Fruit fly (Drosophila melanogaster) whole organism, prepupa: ENCODE data around the gene mthl7.

Source experiments
- CG10631 ChIP-seq: fragments of 200-800 bp; sonication (Bioruptor generic); optimal IDR thresholded peaks from 2 replicates; lab custom pipeline; 2016; ENCODE audit warnings: missing biosample characterization, missing genetic modification characterization
- CG11294 ChIP-seq: fragments of 200-800 bp; sonication (Bioruptor generic); IDR thresholded peaks from 2 replicates; pipeline ENCODE4 v1.3.6; 2022; ENCODE audit warnings: missing biosample characterization, missing genetic modification characterization
- CG11762 ChIP-seq: fragments of 200-800 bp; sonication (Bioruptor generic); optimal IDR thresholded peaks from 3 replicates; lab custom pipeline; 2016; ENCODE audit warnings: missing biosample characterization, missing genetic modification characterization; ENCODE audit not compliant: insufficient read depth
- CG11902 ChIP-seq: fragments of 200-800 bp; sonication (Bioruptor generic); optimal IDR thresholded peaks from 3 replicates; lab custom pipeline; 2016; ENCODE audit warnings: missing biosample characterization, missing genetic modification characterization
- CG15336 ChIP-seq: fragments of 200-800 bp; sonication (Bioruptor generic); IDR thresholded peaks from 2 replicates; pipeline ENCODE4 v1.3.6; 2022; ENCODE audit warnings: missing biosample characterization, missing genetic modification characterization
- CG3919 ChIP-seq: fragments of 200-800 bp; sonication (Bioruptor generic); optimal IDR thresholded peaks from 3 replicates; lab custom pipeline; 2016; ENCODE audit warnings: missing biosample characterization, missing genetic modification characterization
- CG4318 ChIP-seq: fragments of 200-800 bp; sonication (Bioruptor generic); optimal IDR thresholded peaks from 3 replicates; lab custom pipeline; 2017; ENCODE audit warnings: missing biosample characterization, mild to moderate bottlenecking, missing genetic modification characterization
- CG6792 ChIP-seq: fragments of 200-800 bp; sonication (Bioruptor generic); optimal IDR thresholded peaks from 3 replicates; lab custom pipeline; 2016; ENCODE audit warnings: missing biosample characterization, missing genetic modification characterization
- CG6808 ChIP-seq: fragments of 200-800 bp; sonication (Bioruptor generic); optimal IDR thresholded peaks from 3 replicates; lab custom pipeline; 2017; ENCODE audit warnings: missing biosample characterization, missing genetic modification characterization, mild to moderate bottlenecking, moderate library complexity, missing genetic modification reagents
- CG7368 ChIP-seq: fragments of 200-800 bp; sonication (Bioruptor generic); optimal IDR thresholded peaks from 3 replicates; lab custom pipeline; 2016; ENCODE audit warnings: missing biosample characterization, missing genetic modification characterization
- CG8119 ChIP-seq: fragments of 200-800 bp; sonication (Bioruptor generic); IDR thresholded peaks from 3 replicates; pipeline ENCODE4 v1.3.6; 2022; ENCODE audit warnings: missing biosample characterization, missing genetic modification characterization
- CG8319 ChIP-seq: fragments of 200-800 bp; sonication (Bioruptor generic); optimal IDR thresholded peaks from 3 replicates; lab custom pipeline; 2016; ENCODE audit warnings: missing biosample characterization, missing genetic modification characterization
- CG9139 ChIP-seq: fragments of 200-800 bp; sonication (Bioruptor generic); optimal IDR thresholded peaks from 3 replicates; lab custom pipeline; 2017; ENCODE audit warnings: missing biosample characterization, mild to moderate bottlenecking, missing genetic modification characterization
- Eip75B ChIP-seq: fragments of 200-800 bp; sonication (Bioruptor generic); optimal IDR thresholded peaks from 3 replicates; lab custom pipeline; 2016; ENCODE audit warnings: missing biosample characterization, missing genetic modification characterization
- Eip78C ChIP-seq: fragments of 200-800 bp; sonication (Bioruptor generic); peaks from one replicate; lab custom pipeline; 2016; ENCODE audit warnings: missing biosample characterization, missing genetic modification characterization
- Eip93F ChIP-seq: fragments of 200-800 bp; sonication (Bioruptor generic); optimal IDR thresholded peaks from 2 replicates; lab custom pipeline; 2016; ENCODE audit warnings: missing biosample characterization, mild to moderate bottlenecking, missing genetic modification characterization
- Ets96B ChIP-seq: fragments of 200-800 bp; optimal IDR thresholded peaks from 2 replicates; lab custom pipeline; 2019; ENCODE audit warnings: missing biosample characterization, mild to moderate bottlenecking, missing genetic modification characterization, moderate library complexity
- Gug ChIP-seq: fragments of 200-800 bp; sonication (Bioruptor generic); IDR thresholded peaks from 2 replicates; pipeline ENCODE4 v1.3.6; 2022; ENCODE audit warnings: missing biosample characterization, missing genetic modification characterization
- Hr38 ChIP-seq: sonication (Bioruptor generic); optimal IDR thresholded peaks from 2 replicates; lab custom pipeline; 2016; ENCODE audit warnings: missing biosample characterization, missing genetic modification characterization
- Hr39 ChIP-seq: fragments of 200-800 bp; sonication (Bioruptor generic); optimal IDR thresholded peaks from 2 replicates; lab custom pipeline; 2016; ENCODE audit warnings: missing biosample characterization, missing genetic modification characterization
- OdsH ChIP-seq: fragments of 200-800 bp; sonication (Bioruptor generic); optimal IDR thresholded peaks from 3 replicates; lab custom pipeline; 2016; ENCODE audit warnings: missing biosample characterization, missing genetic modification characterization
- Sox102F ChIP-seq: fragments of 200-800 bp; sonication (Bioruptor generic); optimal IDR thresholded peaks from 2 replicates; lab custom pipeline; 2016; ENCODE audit warnings: missing biosample characterization, mild to moderate bottlenecking, missing genetic modification characterization
- Sox15 ChIP-seq: fragments of 200-800 bp; sonication (Bioruptor generic); optimal IDR thresholded peaks from 3 replicates; lab custom pipeline; 2016; ENCODE audit warnings: missing biosample characterization, missing genetic modification characterization
- achi ChIP-seq: fragments of 200-800 bp; sonication (Bioruptor generic); optimal IDR thresholded peaks from 3 replicates; lab custom pipeline; 2016; ENCODE audit warnings: missing biosample characterization, missing genetic modification characterization
- acj6 ChIP-seq: fragments of 200-800 bp; sonication (Bioruptor generic); optimal IDR thresholded peaks from 3 replicates; lab custom pipeline; 2016; ENCODE audit warnings: missing biosample characterization, missing genetic modification characterization
- cyc ChIP-seq: fragments of 200-800 bp; sonication (Bioruptor generic); optimal IDR thresholded peaks from 3 replicates; lab custom pipeline; 2016; ENCODE audit warnings: missing biosample characterization, missing genetic modification characterization
- dsx ChIP-seq: fragments of 200-800 bp; optimal IDR thresholded peaks from 3 replicates; lab custom pipeline; 2019; ENCODE audit warnings: missing biosample characterization, mild to moderate bottlenecking, missing genetic modification characterization, moderate library complexity; ENCODE audit not compliant: poor library complexity, severe bottlenecking
- eg ChIP-seq: fragments of 200-800 bp; sonication (Bioruptor generic); IDR thresholded peaks from 3 replicates; pipeline ENCODE4 v1.3.6; 2022; ENCODE audit warnings: missing biosample characterization, missing genetic modification characterization
- fd59A ChIP-seq: fragments of 200-800 bp; sonication (Bioruptor generic); optimal IDR thresholded peaks from 2 replicates; lab custom pipeline; 2017; ENCODE audit warnings: missing biosample characterization, mild to moderate bottlenecking, missing genetic modification characterization, missing genetic modification reagents
- fkh ChIP-seq: fragments of 200-800 bp; sonication (Bioruptor generic); optimal IDR thresholded peaks from 3 replicates; lab custom pipeline; 2017; ENCODE audit warnings: missing biosample characterization, mild to moderate bottlenecking, missing genetic modification characterization, moderate library complexity
- lz ChIP-seq: fragments of 200-800 bp; sonication (Bioruptor generic); optimal IDR thresholded peaks from 3 replicates; lab custom pipeline; 2016; ENCODE audit warnings: missing biosample characterization, missing genetic modification characterization
- net ChIP-seq: fragments of 200-800 bp; sonication (Bioruptor generic); optimal IDR thresholded peaks from 3 replicates; lab custom pipeline; 2016; ENCODE audit warnings: missing biosample characterization, missing genetic modification characterization
- pdm3 ChIP-seq: fragments of 200-800 bp; sonication (Bioruptor generic); optimal IDR thresholded peaks from 3 replicates; lab custom pipeline; 2016; ENCODE audit warnings: missing biosample characterization, missing genetic modification characterization
- salr ChIP-seq, 2 experiments: fragments of 200-800 bp; sonication (Bioruptor generic); optimal IDR thresholded peaks; 3 replicates each; lab custom pipeline; 2016 to 2018; ENCODE audit warnings: missing biosample characterization in 2 of 2, missing genetic modification characterization in 2 of 2, mild to moderate bottlenecking in 1 of 2
- ss ChIP-seq, 2 experiments: fragments of 200-800 bp; sonication (Bioruptor generic); optimal IDR thresholded peaks; 2 replicates in 1 of 2; 3 replicates in 1 of 2; lab custom pipeline; 2017 to 2018; ENCODE audit warnings: mild to moderate bottlenecking in 2 of 2, missing biosample characterization in 2 of 2, missing genetic modification characterization in 2 of 2, moderate library complexity in 1 of 2
- svp ChIP-seq: fragments of 200-800 bp; sonication (Bioruptor generic); peaks from one replicate; lab custom pipeline; 2016; ENCODE audit warnings: missing biosample characterization, missing genetic modification characterization

The mthl7 gene

DNA sequence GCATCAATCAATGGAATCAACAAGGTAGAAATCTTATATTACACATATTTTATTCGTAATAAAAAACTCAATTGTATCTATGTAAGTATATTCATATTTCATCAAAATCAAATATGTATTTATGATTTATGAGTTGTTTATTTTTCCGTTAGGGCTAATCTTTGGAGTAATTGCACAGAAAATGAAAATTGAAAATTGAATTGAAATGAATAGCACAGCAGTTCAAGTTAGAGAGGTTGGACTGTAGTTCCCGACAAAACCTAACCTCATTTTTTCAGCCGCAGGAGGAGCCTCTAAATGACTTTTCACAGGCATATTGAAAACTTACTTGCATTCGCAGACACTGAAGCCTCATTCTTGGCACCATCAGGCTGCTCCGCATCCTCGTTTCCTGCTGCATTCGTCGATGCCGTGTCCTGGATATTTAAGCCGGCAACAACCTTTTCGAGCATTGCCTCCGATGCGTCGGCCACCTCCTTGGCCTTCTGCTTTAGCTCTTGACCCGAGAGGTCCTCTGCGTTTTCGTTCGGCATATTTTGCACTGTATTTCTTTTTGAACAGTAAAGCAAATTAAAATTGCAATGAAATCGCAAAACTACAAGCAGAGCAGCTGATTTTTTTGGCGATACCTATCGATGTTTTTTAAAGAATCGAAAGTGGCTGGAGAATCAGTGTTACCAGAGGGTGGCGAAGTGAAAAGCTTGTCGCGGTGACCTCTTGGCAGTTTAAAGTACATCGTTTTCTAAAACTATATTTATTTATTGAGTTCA is 2.3 kb downstream of the mthl7 start, which contains the start of gene Nmt (continued):
- peak; percentile 51; the same call in 1 of the 3 replicates for TF ChIP-seq eg

DNA sequence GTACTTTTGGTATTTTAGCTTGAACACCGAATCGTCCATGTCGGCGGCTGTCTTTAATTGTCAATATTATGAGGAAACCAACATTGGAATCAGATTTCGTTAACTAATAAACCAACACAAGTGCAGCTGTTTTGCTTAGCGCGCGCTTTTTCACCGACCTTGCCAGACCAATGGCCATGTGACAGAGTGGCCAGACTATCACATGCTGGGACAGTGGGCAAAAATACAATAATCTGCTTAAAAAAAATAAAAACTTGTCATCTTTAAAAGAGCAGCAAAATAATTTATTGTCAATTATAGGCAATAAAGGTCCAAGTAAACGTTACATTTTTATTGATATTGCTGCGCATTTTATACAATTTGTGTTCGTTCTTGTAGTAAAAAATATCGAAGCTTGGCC is 4.5 kb downstream of the mthl7 start, which contains the start of gene RecQ4:
Gene RecQ4, minus strand, starts transcription at position 161 of the 400 bp plus-strand sequence.
- TF ChIP-seq Hr39 (GFP tag; lab: Kevin White, UChicago), result peak; percentile 20
- no peak for TF ChIP-seq Eip75B (GFP tag; lab: Kevin White, UChicago)
- peak; percentile 5 for TF ChIP-seq lz (GFP tag; lab: Kevin White, UChicago)
- TF ChIP-seq svp, result no peak

DNA sequence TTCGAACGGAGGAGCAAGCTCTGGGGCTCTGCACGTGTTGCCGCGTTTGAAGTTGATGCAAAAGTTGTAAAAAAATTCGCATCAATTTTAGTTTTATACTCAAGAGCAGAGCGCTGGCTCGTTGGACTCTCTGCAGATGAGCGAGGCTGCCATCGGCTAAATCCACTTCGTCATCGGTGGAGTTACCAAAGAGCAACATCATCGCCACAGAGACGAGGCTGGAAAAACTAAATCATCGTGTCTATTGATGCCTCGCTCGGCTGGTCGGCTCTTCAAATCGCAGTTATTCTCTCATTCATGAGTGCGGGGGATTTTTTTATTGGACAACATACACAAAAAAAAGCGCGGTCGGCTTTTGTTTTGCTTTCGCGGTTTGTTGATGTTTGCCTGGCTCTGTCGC is 14.9 kb downstream of the mthl7 start, which contains the start of gene CG13675:
Gene CG13675, minus strand, starts transcription at position 83 of the 400 bp plus-strand sequence.
- TF ChIP-seq OdsH (GFP tag; lab: Kevin White, UChicago) (no peak), CG6808 (GFP tag; lab: Kevin White, UChicago) (no peak), CG8119 (GFP tag; lab: Robert Waterston, UW) (0 out of 3 replicates have a peak, but pooled peaks have one; percentile 24), eg (peak; percentile 26; the same call in 1 of the 3 replicates), Hr39 (GFP tag; lab: Kevin White, UChicago) (no peak), CG11762 (GFP tag; lab: Kevin White, UChicago) (no peak)
- TF ChIP-seq, all 60 proteins: peak for 2

DNA sequence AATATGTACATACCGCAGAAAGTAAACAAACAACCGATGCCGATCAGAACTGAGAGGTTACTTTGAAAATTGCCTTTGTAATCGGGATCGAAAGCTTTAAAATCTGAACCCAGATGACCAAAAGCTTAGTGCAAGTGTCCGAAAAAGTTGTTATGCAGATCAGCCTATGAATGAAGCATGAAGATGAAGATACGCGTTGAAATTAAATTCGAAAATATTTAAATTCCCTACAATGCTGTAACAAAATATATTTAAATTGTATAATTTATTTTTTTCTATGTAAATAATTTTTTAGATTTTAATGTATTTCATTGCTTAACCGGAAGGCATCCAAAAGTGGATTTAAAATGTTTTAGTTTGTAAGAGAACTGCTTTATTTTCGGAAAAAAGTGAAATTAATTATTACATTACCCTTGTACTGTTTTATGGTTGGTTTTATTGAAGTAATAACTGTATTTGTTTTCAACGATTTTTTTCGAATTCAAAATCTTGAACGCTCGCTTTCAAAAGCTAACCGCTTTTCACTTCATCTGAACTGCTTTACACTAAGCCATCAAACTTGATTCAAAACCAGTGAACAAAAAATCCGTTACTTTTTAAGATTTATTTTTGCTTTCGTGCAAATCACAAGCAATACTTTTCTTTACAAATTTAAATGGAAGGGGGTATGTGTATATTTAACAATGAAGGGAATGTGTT is 20.4 kb downstream of the mthl7 start, which contains the start of gene CG43886:
Gene CG43886, minus strand, starts transcription at position 51 of the 699 bp plus-strand sequence.
- TF ChIP-seq Eip93F (GFP tag; lab: Kevin White, UChicago) (no peak), CG8119 (GFP tag; lab: Robert Waterston, UW) (no peak), CG11762 (GFP tag; lab: Kevin White, UChicago) (no peak), Gug (GFP tag; lab: Robert Waterston, UW) (no peak), CG11294 (no peak)

DNA sequence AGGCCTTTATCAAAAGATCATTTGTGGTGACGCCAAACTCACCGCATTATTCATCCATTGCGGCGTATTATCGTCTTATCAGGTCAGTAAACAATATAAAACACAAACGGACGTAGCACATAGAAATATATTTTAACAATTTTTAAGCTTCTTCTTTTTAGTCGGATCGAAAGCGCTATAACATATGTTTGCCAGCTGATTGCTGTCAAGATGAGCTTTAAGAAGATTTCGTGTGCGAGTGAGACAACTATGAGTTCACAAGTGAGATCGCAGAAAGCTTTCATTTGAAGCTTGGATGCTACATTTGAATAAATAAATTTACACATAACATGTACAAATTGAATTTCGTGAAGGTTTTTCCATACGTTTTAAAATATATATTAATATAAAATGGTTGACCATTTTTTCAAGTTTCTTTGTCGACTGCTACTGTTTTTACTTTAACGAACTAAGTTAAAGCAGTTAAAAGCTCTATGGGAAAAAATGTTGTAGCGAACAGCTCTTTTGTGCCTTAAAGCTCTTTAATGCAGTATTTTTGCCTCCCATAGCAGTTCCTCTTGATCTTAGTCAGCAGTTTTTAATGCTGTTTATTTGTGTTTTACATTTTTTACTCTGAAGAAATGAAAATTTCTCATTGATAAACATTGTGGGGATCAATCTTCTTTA is 21.5 kb downstream of the mthl7 start, which contains the start of gene CG42445:
Gene CG42445, minus strand, starts transcription at position 186 of the 666 bp plus-strand sequence.
- TF ChIP-seq pdm3, result no peak
- TF ChIP-seq svp, result peak; percentile 48
- peak; percentile 42 for TF ChIP-seq fkh
- TF ChIP-seq achi (GFP tag; lab: Kevin White, UChicago), result peak; percentile 80
- TF ChIP-seq Sox15 (GFP tag; lab: Kevin White, UChicago), result no peak

DNA sequence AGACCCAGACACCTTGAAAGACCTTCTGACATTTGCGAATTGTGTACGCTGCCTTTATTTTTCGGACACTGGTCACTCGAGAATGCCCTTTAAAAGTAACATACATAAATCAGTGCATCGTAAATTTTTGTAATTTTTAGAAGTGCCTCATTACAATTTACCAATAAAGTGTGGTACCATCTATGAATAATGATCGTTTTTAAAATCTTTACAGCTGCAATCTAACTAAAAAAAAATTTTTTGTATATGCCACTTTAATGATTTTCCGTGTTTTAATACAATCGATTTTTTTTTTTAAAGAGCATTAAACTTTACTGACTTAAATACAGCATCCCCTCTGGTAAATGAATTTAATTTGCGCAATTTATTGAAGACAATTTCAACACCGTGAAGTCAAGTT is 23.2 kb downstream of the mthl7 start:
- TF ChIP-seq CG4318 (GFP tag; lab: Kevin White, UChicago) (no peak), CG3919 (peak; percentile 64), acj6 (GFP tag; lab: Kevin White, UChicago) (peak; percentile 45), CG7368 (GFP tag; lab: Kevin White, UChicago) (no peak), net (GFP tag; lab: Kevin White, UChicago) (no peak), CG9139 (GFP tag; lab: Kevin White, UChicago) (peak; percentile 21), Sox15 (GFP tag; lab: Kevin White, UChicago) (peak; percentile 32), dsx (peak; percentile 18), ss (GFP tag; optimal IDR thresholded peaks at IDR 0.05; lab: Kevin White, UChicago) (peak in 1 of 2 experiments; percentile 50), Hr39 (GFP tag; lab: Kevin White, UChicago) (peak; percentile 55), Eip78C (peak; percentile 95), cyc (peak; percentile 43), Hr38 (GFP tag; lab: Kevin White, UChicago) (no peak), fd59A (peak; percentile 28), CG11762 (GFP tag; lab: Kevin White, UChicago) (peak; percentile 41), CG10631 (peak; percentile 53), CG11902 (GFP tag; lab: Kevin White, UChicago) (peak; percentile 41), CG15336 (GFP tag; lab: Robert Waterston, UW) (no peak), Sox102F (GFP tag; lab: Kevin White, UChicago) (peak; percentile 45), Ets96B (tag; lab: Kevin White, UChicago) (peak; percentile 30), salr (GFP tag; optimal IDR thresholded peaks at IDR 0.05; lab: Kevin White, UChicago) (no peak), lz (GFP tag; lab: Kevin White, UChicago) (peak; percentile 59), CG8319 (GFP tag; lab: Kevin White, UChicago) (peak; percentile 17), CG6792 (peak; percentile 65), achi (GFP tag; lab: Kevin White, UChicago) (peak; percentile 41)
